Worm (Caenorhabditis elegans): ENCODE measurements around the gene R09E10.13.
A peak's percentile ranks its signal among the peaks of the same experiment; 100 is the strongest.

Gene R09E10.13

DNA sequence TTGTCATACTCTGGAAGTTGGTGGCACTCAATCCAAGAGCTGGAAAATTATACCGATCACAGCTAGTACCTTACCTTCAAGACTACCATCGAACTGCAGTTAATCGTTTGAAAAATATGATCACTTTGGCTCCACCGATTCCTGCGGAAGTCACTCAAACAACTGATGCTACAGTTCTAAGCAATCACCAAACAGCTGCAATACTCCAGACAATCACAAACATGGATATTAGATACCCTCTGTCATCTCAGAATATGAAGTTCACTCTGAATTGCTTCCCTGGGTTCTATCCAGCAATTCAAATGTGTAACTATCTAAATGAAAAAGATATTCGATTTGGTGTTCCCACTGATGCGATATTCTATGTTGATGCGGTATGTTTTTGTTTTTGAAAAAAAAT lies 6.4 kb downstream of the R09E10.13 start:
- TF ChIP-seq nhr-129 (tag; optimal IDR thresholded peaks at IDR 0.05) (no peak), mbf-1 (tag; optimal IDR thresholded peaks at IDR 0.05) (no peak), ama-1 (optimal IDR thresholded peaks at IDR 0.05) (no peak), C34F6.9 (tag; optimal IDR thresholded peaks at IDR 0.05) (no peak), ceh-16 (tag; optimal IDR thresholded peaks at IDR 0.05) (no peak), snpc-4 (tag; optimal IDR thresholded peaks at IDR 0.05) (no peak), nhr-237 (tag; optimal IDR thresholded peaks at IDR 0.05) (no peak), nhr-10 (tag; optimal IDR thresholded peaks at IDR 0.05) (no peak), nhr-23 (tag; optimal IDR thresholded peaks at IDR 0.05) (no peak), mab-5 (tag; optimal IDR thresholded peaks at IDR 0.05) (no peak), fos-1 (tag; optimal IDR thresholded peaks at IDR 0.05) (no peak), elt-1 (tag; optimal IDR thresholded peaks at IDR 0.05) (no peak), unc-55 (GFP tag; optimal IDR thresholded peaks at IDR 0.05) (no peak), lin-11 (tag; optimal IDR thresholded peaks at IDR 0.05) (no peak)

DNA sequence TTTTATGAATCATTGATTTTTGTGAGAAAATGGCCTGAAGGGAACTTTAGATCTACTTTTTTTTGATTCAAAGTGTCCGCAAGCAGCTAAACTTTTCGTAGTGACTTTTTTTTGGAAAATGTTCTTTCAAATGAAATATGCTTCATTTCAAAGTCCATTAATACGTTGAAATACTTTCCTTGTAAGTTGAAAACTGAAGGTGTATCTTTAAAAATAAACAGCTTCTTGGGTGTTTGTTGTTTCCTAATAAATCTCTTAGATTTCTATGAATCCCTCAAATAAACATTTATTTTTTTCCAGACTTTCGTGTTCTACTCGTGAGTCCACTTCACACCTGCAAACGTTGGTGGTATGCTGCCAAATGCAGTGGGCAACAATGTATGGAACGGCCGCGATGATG lies 8.3 kb downstream of the R09E10.13 start, which contains the start of gene ebax-1:
ebax-1 (plus strand) TSS at position 301 of the 400 bp plus-strand sequence.
- TF ChIP-seq gmeb-1 (tag; optimal IDR thresholded peaks at IDR 0.05): no peak
- TF ChIP-seq ceh-16 (tag; optimal IDR thresholded peaks at IDR 0.05): no peak
- TF ChIP-seq ztf-11 (tag; optimal IDR thresholded peaks at IDR 0.05): no peak
- no peak for TF ChIP-seq ama-1 (optimal IDR thresholded peaks at IDR 0.05)
- no peak for TF ChIP-seq unc-55 (GFP tag; optimal IDR thresholded peaks at IDR 0.05)
- TF ChIP-seq nhr-23 (tag; optimal IDR thresholded peaks at IDR 0.05): no peak
- TF ChIP-seq nhr-129 (tag; optimal IDR thresholded peaks at IDR 0.05): no peak

DNA sequence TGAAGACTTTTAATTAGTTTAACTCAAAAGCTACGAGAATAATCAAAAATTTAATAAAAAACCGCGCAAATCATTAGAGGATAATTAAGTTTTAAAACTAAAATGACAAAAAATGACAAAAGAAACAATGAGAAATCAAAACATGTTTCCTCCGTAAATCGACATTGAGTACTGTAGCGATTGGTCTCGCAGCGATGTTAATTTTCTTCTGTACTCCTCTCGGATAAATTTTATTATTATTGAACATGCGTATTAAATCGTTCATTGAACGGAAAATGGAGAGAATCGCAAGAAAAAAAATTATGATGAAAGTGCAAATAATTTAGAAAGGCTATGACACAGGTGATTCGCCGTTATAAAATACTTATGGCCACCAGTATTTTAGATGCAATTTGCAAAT lies 9.6 kb downstream of the R09E10.13 start:
- no peak for TF ChIP-seq lin-11 (tag; optimal IDR thresholded peaks at IDR 0.05)
- TF ChIP-seq lsy-2 (tag; optimal IDR thresholded peaks at IDR 0.05): peak in 1 of 2 experiments; percentile 20
- TF ChIP-seq dmd-4 (tag; optimal IDR thresholded peaks at IDR 0.05): no peak

DNA sequence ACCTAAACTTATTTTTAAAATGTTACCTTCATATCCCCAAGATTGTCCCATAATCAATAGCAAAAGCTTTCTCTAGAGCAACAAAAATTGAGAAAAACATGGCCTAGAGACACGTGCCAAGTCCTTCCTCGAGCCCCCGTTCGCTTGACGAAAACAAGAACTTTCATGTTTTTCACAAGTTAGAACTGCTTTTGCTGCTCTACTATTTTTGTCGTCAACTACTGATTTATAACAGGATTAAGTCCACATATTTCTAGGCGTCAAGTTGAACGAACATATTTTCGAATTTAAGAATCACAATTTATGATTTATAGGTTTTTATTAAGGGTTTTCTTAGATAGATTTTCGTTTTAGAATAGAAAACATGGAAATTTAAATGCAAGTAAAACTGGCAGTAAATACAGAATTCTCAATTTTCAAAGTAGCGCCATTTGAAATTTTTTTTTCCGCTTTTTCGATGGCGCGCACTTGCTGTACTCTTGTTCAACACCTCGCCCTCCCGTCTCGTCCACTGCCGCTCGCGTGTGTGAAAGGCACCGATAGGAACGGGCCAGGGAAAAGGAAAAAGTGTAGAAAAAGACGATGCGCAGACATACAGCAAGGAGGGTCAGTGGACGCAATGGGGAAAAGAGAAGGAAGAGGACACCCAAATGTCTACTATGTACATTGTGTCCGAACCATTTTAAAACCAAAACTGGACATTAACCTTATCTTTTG lies 10.6 kb downstream of the R09E10.13 start, which contains the start of gene rad-51:
rad-51 (minus strand) TSS at position 51 of the 717 bp plus-strand sequence.
- TF ChIP-seq sma-3 (GFP tag; optimal IDR thresholded peaks at IDR 0.05) (no peak), nhr-25 (tag; optimal IDR thresholded peaks at IDR 0.05) (peak; percentile 29), zag-1 (tag; optimal IDR thresholded peaks at IDR 0.05) (peak; percentile 41), lsy-2 (tag; optimal IDR thresholded peaks at IDR 0.05) (peak in 1 of 2 experiments; percentile 59), nhr-77 (tag; optimal IDR thresholded peaks at IDR 0.05) (no peak), ceh-82 (tag; optimal IDR thresholded peaks at IDR 0.05) (no peak), nhr-129 (tag; optimal IDR thresholded peaks at IDR 0.05) (peak; percentile 80), lin-11 (tag; optimal IDR thresholded peaks at IDR 0.05) (peak; percentile 46), nhr-21 (tag; optimal IDR thresholded peaks at IDR 0.05) (peak; percentile 17), mdl-1 (tag; optimal IDR thresholded peaks at IDR 0.05) (peak in 1 of 2 experiments; percentile 43), fos-1 (tag; optimal IDR thresholded peaks at IDR 0.05) (peak; percentile 65), lin-39 (tag; optimal IDR thresholded peaks at IDR 0.05) (no peak), lin-13 (GFP tag; optimal IDR thresholded peaks at IDR 0.05) (peak; percentile 53), gmeb-1 (tag; optimal IDR thresholded peaks at IDR 0.05) (peak; percentile 74), sma-9 (GFP tag; optimal IDR thresholded peaks at IDR 0.05) (peak; percentile 9), sma-9 (tag; optimal IDR thresholded peaks at IDR 0.05) (no peak), crh-2 (tag; optimal IDR thresholded peaks at IDR 0.05) (peak; percentile 92), C34F6.9 (tag; optimal IDR thresholded peaks at IDR 0.05) (peak; percentile 75), nhr-10 (tag; optimal IDR thresholded peaks at IDR 0.05) (no peak), R02D3.7 (tag; optimal IDR thresholded peaks at IDR 0.05) (no peak), peb-1 (tag; optimal IDR thresholded peaks at IDR 0.05) (no peak), snpc-4 (tag; optimal IDR thresholded peaks at IDR 0.05) (no peak), unc-55 (GFP tag; optimal IDR thresholded peaks at IDR 0.05) (peak; percentile 52), dmd-4 (tag; optimal IDR thresholded peaks at IDR 0.05) (no peak)

DNA sequence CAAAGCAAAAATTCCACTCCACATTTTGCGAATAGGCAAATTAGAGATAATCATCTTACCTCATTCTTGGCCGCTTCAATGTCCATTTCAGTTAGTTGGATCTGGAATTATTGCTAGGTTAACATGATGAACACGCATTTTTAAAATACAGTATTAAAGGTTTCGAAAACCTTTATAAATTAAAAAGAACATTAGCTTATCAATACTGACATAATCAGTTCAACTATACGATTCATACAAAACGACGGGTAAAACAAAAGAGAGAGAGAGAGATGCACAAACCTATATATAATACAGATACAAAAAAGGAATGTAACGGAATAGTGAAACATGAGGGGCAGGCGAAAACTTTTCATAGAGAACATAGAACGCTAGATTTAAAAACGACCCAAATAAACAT lies 13.5 kb downstream of the R09E10.13 start, which contains the start of gene thk-1:
thk-1 (minus strand) TSS at position 101 of the 400 bp plus-strand sequence.
- TF ChIP-seq nhr-25 (tag; optimal IDR thresholded peaks at IDR 0.05): no peak
- TF ChIP-seq fos-1 (tag; optimal IDR thresholded peaks at IDR 0.05): peak; percentile 47
